Worm (Caenorhabditis elegans) whole organism, L4 larva: ENCODE measurements around the gene apx-1.

ENCODE experiments used
- F26F4.8 ChIP-seq: fragments of 200-800 bp; sonication (Bioruptor generic); conservative IDR thresholded peaks from 2 replicates; pipeline ENCODE4 v1.3.6; 2022; ENCODE audit warnings: missing genetic modification characterization, missing compliant biosample characterization
- R02D3.7 ChIP-seq: fragments of 150-350 bp; sonication (generic microtip); optimal IDR thresholded peaks from 3 replicates; lab custom pipeline; 2014; ENCODE audit warnings: missing biosample characterization, missing genetic modification characterization
- ZK337.2 ChIP-seq: fragments of 200-800 bp; sonication (Bioruptor generic); IDR thresholded peaks from 2 replicates; pipeline ENCODE4 v1.3.6; 2022; ENCODE audit warnings: missing genetic modification reagents, missing genetic modification characterization, missing compliant biosample characterization
- egl-27 ChIP-seq: sonication (generic microtip); optimal IDR thresholded peaks from 3 replicates; lab custom pipeline; 2017; ENCODE audit warnings: missing biosample characterization, missing genetic modification reagents, missing genetic modification characterization
- hlh-30 ChIP-seq: sonication (generic microtip); optimal IDR thresholded peaks from 2 replicates; lab custom pipeline; 2017; ENCODE audit warnings: antibody characterized with exemption, mild to moderate bottlenecking, missing genetic modification characterization, missing compliant biosample characterization; ENCODE audit not compliant: insufficient read depth
- lin-15B ChIP-seq: fragments of 150-350 bp; sonication (generic microtip); optimal IDR thresholded peaks from 3 replicates; lab custom pipeline; 2014; ENCODE audit warnings: missing biosample characterization, missing genetic modification characterization
- mep-1 ChIP-seq: fragments of 150-350 bp; sonication (generic microtip); optimal IDR thresholded peaks from 3 replicates; lab custom pipeline; 2014; ENCODE audit warnings: missing biosample characterization, missing genetic modification characterization
- mxl-3 ChIP-seq: fragments of 200-800 bp; sonication (Bioruptor generic); optimal IDR thresholded peaks from 2 replicates; lab custom pipeline; 2018; ENCODE audit warnings: mild to moderate bottlenecking, missing genetic modification characterization, missing compliant biosample characterization
- nhr-111 ChIP-seq: fragments of 200-800 bp; sonication (Bioruptor generic); optimal IDR thresholded peaks from 2 replicates; lab custom pipeline; 2018; ENCODE audit warnings: mild to moderate bottlenecking, missing genetic modification characterization, missing compliant biosample characterization
- nhr-25 ChIP-seq: sonication (generic microtip); optimal IDR thresholded peaks from 2 replicates; lab custom pipeline; 2017; ENCODE audit warnings: missing genetic modification characterization, mild to moderate bottlenecking, missing compliant biosample characterization, antibody characterized with exemption, moderate library complexity, borderline replicate concordance; ENCODE audit not compliant: insufficient read depth
- nhr-6 ChIP-seq: fragments of 150-350 bp; optimal IDR thresholded peaks from 2 replicates; lab custom pipeline; 2014; ENCODE audit warnings: missing biosample characterization, missing genetic modification characterization
- nhr-76 ChIP-seq: fragments of 150-350 bp; optimal IDR thresholded peaks from 2 replicates; lab custom pipeline; 2014; ENCODE audit warnings: missing biosample characterization, missing genetic modification characterization
- zfp-2 ChIP-seq: sonication (generic microtip); optimal IDR thresholded peaks from 2 replicates; lab custom pipeline; 2016; ENCODE audit warnings: mild to moderate bottlenecking, missing genetic modification characterization, missing compliant biosample characterization
- ztf-11 ChIP-seq: fragments of 150-350 bp; optimal IDR thresholded peaks from 2 replicates; lab custom pipeline; 2014; ENCODE audit warnings: missing biosample characterization, missing genetic modification characterization

DNA sequence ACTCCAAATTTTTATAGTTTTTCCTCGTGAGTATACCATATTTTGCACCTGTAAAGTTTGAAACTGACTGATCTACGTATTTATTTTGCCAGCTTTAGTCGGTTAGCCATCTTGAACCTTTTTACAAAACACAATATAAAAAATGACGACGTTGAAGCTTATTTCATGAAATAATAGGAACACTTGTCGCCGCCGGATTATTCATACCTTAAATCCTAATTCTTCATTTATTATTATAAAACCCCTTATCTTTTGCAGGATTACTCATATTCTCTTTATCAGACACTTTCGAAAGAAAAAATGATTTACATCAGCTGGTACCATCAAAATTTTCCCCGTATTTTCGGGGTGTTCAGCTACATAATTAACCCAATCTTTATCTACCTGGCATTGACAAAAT, 37.5 kb downstream of the apx-1 start, which contains the start of gene srj-8:
- TF ChIP-seq nhr-111 (GFP tag; lab: Kevin White, UChicago) (no peak), hlh-30 (tag; lab: Kevin White, UChicago) (no peak), R02D3.7 (tag; lab: Kevin White, UChicago) (no peak), nhr-76 (tag; lab: Kevin White, UChicago) (no peak), egl-27 (tag; lab: Kevin White, UChicago) (no peak), mxl-3 (no peak), nhr-25 (no peak), nhr-6 (tag; lab: Kevin White, UChicago) (no peak), ztf-11 (no peak), zfp-2 (no peak), lin-15B (no peak), ZK337.2 (GFP tag; lab: Robert Waterston, UW) (no peak), F26F4.8 (GFP tag; lab: Robert Waterston, UW) (no peak), mep-1 (tag; lab: Kevin White, UChicago) (no peak)
